Fruit fly (Drosophila melanogaster) whole organism, embryonic: Measurements from ENCODE around the gene kraken.
"Not testable (repeated sequence)": the region's sequence is repeated elsewhere in the genome, so short reads cannot be mapped to it uniquely, and the experiment has no call there.

Experiments used
- Atf3 ChIP-seq: fragments of 200-800 bp; sonication (Bioruptor generic); optimal IDR thresholded peaks from 3 replicates; lab custom pipeline; 2016; ENCODE audit warnings: missing biosample characterization, missing genetic modification characterization
- Blimp-1 ChIP-seq: fragments of 200-800 bp; sonication (Bioruptor generic); optimal IDR thresholded peaks from 3 replicates; lab custom pipeline; 2018; ENCODE audit warnings: missing biosample characterization, missing genetic modification characterization, mild to moderate bottlenecking, moderate library complexity, missing genetic modification reagents
- CG1024 ChIP-seq: fragments of 200-800 bp; sonication (Bioruptor generic); IDR thresholded peaks from 2 replicates; pipeline ENCODE4 v1.3.6; 2022; ENCODE audit warnings: missing biosample characterization, missing genetic modification characterization
- CG10979 ChIP-seq: fragments of 200-800 bp; sonication (Bioruptor generic); optimal IDR thresholded peaks from 2 replicates; lab custom pipeline; 2018; ENCODE audit warnings: missing biosample characterization, mild to moderate bottlenecking, missing genetic modification characterization, moderate library complexity
- CG13624 ChIP-seq: fragments of 200-800 bp; sonication (Bioruptor generic); optimal IDR thresholded peaks from 2 replicates; lab custom pipeline; 2016; ENCODE audit warnings: missing biosample characterization, missing genetic modification characterization
- CG17359 ChIP-seq: fragments of 200-800 bp; sonication (Bioruptor generic); optimal IDR thresholded peaks from 3 replicates; lab custom pipeline; 2018; ENCODE audit warnings: missing biosample characterization, mild to moderate bottlenecking, missing genetic modification characterization, moderate library complexity
- CG17361 ChIP-seq: fragments of 200-800 bp; sonication (Bioruptor generic); IDR thresholded peaks from 3 replicates; pipeline ENCODE4 v1.3.6; 2022; ENCODE audit warnings: missing biosample characterization, missing genetic modification characterization
- CG34422 ChIP-seq: fragments of 200-800 bp; sonication (Bioruptor generic); IDR thresholded peaks from 3 replicates; pipeline ENCODE4 v1.3.6; 2022; ENCODE audit warnings: missing biosample characterization, missing genetic modification characterization
- CG4730 ChIP-seq: fragments of 200-800 bp; sonication (Bioruptor generic); IDR thresholded peaks from 2 replicates; pipeline ENCODE4 v1.3.6; 2022; ENCODE audit warnings: missing biosample characterization, missing genetic modification characterization
- CG5953 ChIP-seq: fragments of 200-800 bp; sonication (Bioruptor generic); IDR thresholded peaks from 2 replicates; pipeline ENCODE4 v1.3.6; 2022; ENCODE audit warnings: missing biosample characterization, missing genetic modification characterization
- CG6254 ChIP-seq: fragments of 200-800 bp; sonication (Bioruptor generic); optimal IDR thresholded peaks from 3 replicates; lab custom pipeline; 2017; ENCODE audit warnings: mild to moderate bottlenecking, missing biosample characterization, missing genetic modification reagents, missing genetic modification characterization
- CG6791 ChIP-seq: fragments of 200-800 bp; sonication (Bioruptor generic); IDR thresholded peaks from 3 replicates; pipeline ENCODE4 v1.3.6; 2022; ENCODE audit warnings: missing biosample characterization, missing genetic modification characterization; ENCODE audit not compliant: partially characterized antibody
- CG7786 ChIP-seq: fragments of 200-800 bp; sonication (Bioruptor generic); optimal IDR thresholded peaks from 2 replicates; lab custom pipeline; 2016; ENCODE audit warnings: missing biosample characterization, missing genetic modification characterization
- CG8944 ChIP-seq: fragments of 200-800 bp; sonication (Bioruptor generic); optimal IDR thresholded peaks from 3 replicates; lab custom pipeline; 2016; ENCODE audit warnings: missing biosample characterization, missing genetic modification characterization
- Camta ChIP-seq: fragments of 200-800 bp; sonication (Bioruptor generic); optimal IDR thresholded peaks from 2 replicates; lab custom pipeline; 2016; ENCODE audit warnings: missing biosample characterization, missing genetic modification characterization
- D ChIP-seq, 2 experiments: fragments of 200-800 bp in 1 of 2; fragments of >200 bp in 1 of 2; sonication (Bioruptor generic) in 1 of 2; optimal IDR thresholded peaks; 2 replicates in 1 of 2; 3 replicates in 1 of 2; lab custom pipeline; 2017; ENCODE audit warnings: mild to moderate bottlenecking in 1 of 2, missing biosample characterization in 1 of 2, missing genetic modification characterization in 1 of 2, missing genetic modification reagents in 1 of 2
- E2f1 ChIP-seq: fragments of 200-800 bp; sonication (Bioruptor generic); IDR thresholded peaks from 2 replicates; pipeline ENCODE4 v1.3.6; 2022; ENCODE audit warnings: missing biosample characterization, missing genetic modification characterization
- Gug ChIP-seq: fragments of 200-800 bp; sonication (Bioruptor generic); IDR thresholded peaks from 4 replicates; pipeline ENCODE4 v1.3.6; 2022; ENCODE audit warnings: missing biosample characterization, missing genetic modification characterization
- HLH3B ChIP-seq: fragments of 200-800 bp; sonication (Bioruptor generic); IDR thresholded peaks from 2 replicates; pipeline ENCODE4 v1.3.6; 2022; ENCODE audit warnings: missing biosample characterization, missing genetic modification characterization
- HLH54F ChIP-seq: fragments of 200-800 bp; sonication (Bioruptor generic); optimal IDR thresholded peaks from 3 replicates; lab custom pipeline; 2016; ENCODE audit warnings: missing biosample characterization, missing genetic modification characterization
- MTF-1 ChIP-seq: fragments of 200-800 bp; sonication (Bioruptor generic); optimal IDR thresholded peaks from 2 replicates; lab custom pipeline; 2018; ENCODE audit warnings: missing biosample characterization, mild to moderate bottlenecking, missing genetic modification characterization, borderline replicate concordance
- NC2α ChIP-seq: fragments of 200-800 bp; sonication (Bioruptor generic); optimal IDR thresholded peaks from 2 replicates; lab custom pipeline; 2016; ENCODE audit warnings: missing biosample characterization, missing genetic modification characterization
- NC2β ChIP-seq: fragments of 200-800 bp; sonication (Bioruptor generic); optimal IDR thresholded peaks from 2 replicates; lab custom pipeline; 2016; ENCODE audit warnings: missing biosample characterization, missing genetic modification characterization
- Neu2 ChIP-seq: fragments of 200-800 bp; sonication (Bioruptor generic); optimal IDR thresholded peaks from 3 replicates; lab custom pipeline; 2016; ENCODE audit warnings: missing biosample characterization, missing genetic modification characterization, borderline replicate concordance
- Opbp ChIP-seq: fragments of 200-800 bp; sonication (Bioruptor generic); IDR thresholded peaks from 3 replicates; pipeline ENCODE4 v1.3.6; 2022; ENCODE audit warnings: missing biosample characterization, missing genetic modification characterization; ENCODE audit not compliant: partially characterized antibody
- Scr ChIP-seq: fragments of 200-800 bp; sonication (Bioruptor generic); IDR thresholded peaks from 2 replicates; pipeline ENCODE4 v1.3.6; 2022; ENCODE audit warnings: missing biosample characterization, missing genetic modification characterization; ENCODE audit not compliant: partially characterized antibody
- Stat92E ChIP-seq, 3 experiments: fragments of >200 bp in 2 of 3; fragments of 200-800 bp in 1 of 3; sonication (Bioruptor generic) in 1 of 3; optimal IDR thresholded peaks; 2 replicates each; lab custom pipeline; 2017 to 2019; ENCODE audit warnings: missing biosample characterization in 3 of 3, missing genetic modification characterization in 3 of 3, mild to moderate bottlenecking in 1 of 3, moderate library complexity in 1 of 3
- ase ChIP-seq: fragments of 200-800 bp; sonication (Bioruptor generic); IDR thresholded peaks from 3 replicates; pipeline ENCODE4 v1.3.6; 2022; ENCODE audit warnings: missing biosample characterization, missing genetic modification characterization
- bab2 ChIP-seq: fragments of 200-800 bp; sonication (Bioruptor generic); optimal IDR thresholded peaks from 2 replicates; lab custom pipeline; 2016; ENCODE audit warnings: missing biosample characterization, missing genetic modification characterization
- btn ChIP-seq: fragments of 200-800 bp; sonication (Bioruptor generic); optimal IDR thresholded peaks from 2 replicates; lab custom pipeline; 2016; ENCODE audit warnings: missing biosample characterization, missing genetic modification characterization
- ci ChIP-seq: fragments of 200-800 bp; sonication (Bioruptor generic); IDR thresholded peaks from 3 replicates; pipeline ENCODE4 v1.3.6; 2022; ENCODE audit warnings: missing biosample characterization, missing genetic modification characterization
- dmrt99B ChIP-seq: fragments of 200-800 bp; sonication (Bioruptor generic); optimal IDR thresholded peaks from 2 replicates; lab custom pipeline; 2018; ENCODE audit warnings: missing biosample characterization, mild to moderate bottlenecking, missing genetic modification characterization, moderate library complexity
- dysf ChIP-seq: fragments of 200-800 bp; sonication (Bioruptor generic); IDR thresholded peaks from 3 replicates; pipeline ENCODE4 v1.3.6; 2022; ENCODE audit warnings: missing biosample characterization, missing genetic modification characterization
- gce ChIP-seq: fragments of 200-800 bp; sonication (Bioruptor generic); IDR thresholded peaks from 3 replicates; pipeline ENCODE4 v1.3.6; 2022; ENCODE audit warnings: missing biosample characterization, missing genetic modification characterization
- grau ChIP-seq: fragments of 200-800 bp; optimal IDR thresholded peaks from 3 replicates; lab custom pipeline; 2019; ENCODE audit warnings: missing biosample characterization, mild to moderate bottlenecking, missing genetic modification characterization, moderate library complexity
- kni ChIP-seq: fragments of 200-800 bp; sonication (Bioruptor generic); optimal IDR thresholded peaks from 3 replicates; lab custom pipeline; 2017; ENCODE audit warnings: mild to moderate bottlenecking, missing biosample characterization, missing genetic modification reagents, missing genetic modification characterization
- lov ChIP-seq, 2 experiments: fragments of 200-800 bp in 1 of 2; fragments of >200 bp in 1 of 2; sonication (Bioruptor generic) in 1 of 2; IDR thresholded peaks in 1 of 2; optimal IDR thresholded peaks in 1 of 2; 2 replicates in 1 of 2; 3 replicates in 1 of 2; pipeline versions ENCODE4 v1.3.6 to Lab custom; 2017 to 2022; ENCODE audit warnings: missing biosample characterization in 1 of 2, missing genetic modification characterization in 1 of 2
- mld ChIP-seq: fragments of 200-800 bp; sonication (Bioruptor generic); IDR thresholded peaks from 3 replicates; pipeline ENCODE4 v1.3.6; 2022; ENCODE audit warnings: missing biosample characterization, missing genetic modification characterization; ENCODE audit not compliant: partially characterized antibody
- oc ChIP-seq: fragments of 200-800 bp; sonication (Bioruptor generic); optimal IDR thresholded peaks from 2 replicates; lab custom pipeline; 2018; ENCODE audit warnings: missing biosample characterization, mild to moderate bottlenecking, missing genetic modification characterization, moderate library complexity
- onecut ChIP-seq: fragments of 200-800 bp; sonication (Bioruptor generic); IDR thresholded peaks from 2 replicates; pipeline ENCODE4 v1.3.6; 2022; ENCODE audit warnings: missing biosample characterization, missing genetic modification characterization
- prd ChIP-seq, 3 experiments: fragments of >200 bp in 2 of 3; fragments of 200-800 bp in 1 of 3; sonication (Bioruptor generic) in 1 of 3; optimal IDR thresholded peaks in 2 of 3; IDR thresholded peaks in 1 of 3; 2 replicates in 2 of 3; 3 replicates in 1 of 3; pipeline versions ENCODE4 v1.3.6 to Lab custom; 2017 to 2022; ENCODE audit warnings: missing biosample characterization in 1 of 3, missing genetic modification characterization in 1 of 3
- sisA ChIP-seq: fragments of 200-800 bp; sonication (Bioruptor generic); IDR thresholded peaks from 2 replicates; pipeline ENCODE4 v1.3.6; 2022; ENCODE audit warnings: missing biosample characterization, missing genetic modification characterization
- sob ChIP-seq: fragments of 200-800 bp; sonication (Bioruptor generic); IDR thresholded peaks from 2 replicates; pipeline ENCODE4 v1.3.6; 2022; ENCODE audit warnings: missing biosample characterization, missing genetic modification characterization
- tin ChIP-seq: fragments of 200-800 bp; sonication (Bioruptor generic); optimal IDR thresholded peaks from 3 replicates; lab custom pipeline; 2016; ENCODE audit warnings: missing biosample characterization, missing genetic modification characterization
- twi ChIP-seq: fragments of 200-800 bp; optimal IDR thresholded peaks from 2 replicates; lab custom pipeline; 2019; ENCODE audit warnings: missing biosample characterization, mild to moderate bottlenecking, missing genetic modification characterization, moderate library complexity
- zfh1 ChIP-seq: fragments of 200-800 bp; sonication (Bioruptor generic); IDR thresholded peaks from 3 replicates; pipeline ENCODE4 v1.3.6; 2022; ENCODE audit warnings: missing biosample characterization, missing genetic modification characterization

kraken gene

dm6 chr2L:901363-901762 is 48.8 kb downstream of the kraken start (continued):
- TF ChIP-seq mld: 0 out of 3 replicates have a peak, but pooled peaks have one; percentile 27
- peak; percentile 36 for TF ChIP-seq dmrt99B (tag; lab: Kevin White, UChicago)
- peak; percentile 46; the same call in 1 of the 3 replicates for TF ChIP-seq gce (GFP tag; lab: Robert Waterston, UW)
- TF ChIP-seq bab2 (GFP tag; lab: Kevin White, UChicago): peak; percentile 30
- peak; percentile 34 for TF ChIP-seq twi (tag; lab: Kevin White, UChicago)
- peak; percentile 18 for TF ChIP-seq CG6254 (GFP tag; lab: Kevin White, UChicago)
- TF ChIP-seq btn: peak; percentile 54
- TF ChIP-seq Camta (GFP tag; lab: Kevin White, UChicago): peak; percentile 41
- TF ChIP-seq tin (GFP tag; lab: Kevin White, UChicago): peak; percentile 7
- peak; percentile 50 for TF ChIP-seq CG10979 (tag; lab: Kevin White, UChicago)
- peak; percentile 34; the same call in 1 of the 2 replicates for TF ChIP-seq E2f1
- TF ChIP-seq NC2α (GFP tag; lab: Kevin White, UChicago): peak; percentile 24
- TF ChIP-seq CG34422: peak; percentile 49; the same call in 1 of the 3 replicates
- TF ChIP-seq Neu2 (GFP tag; lab: Kevin White, UChicago): peak; percentile 37
- TF ChIP-seq onecut (GFP tag; lab: Robert Waterston, UW): peak; percentile 30; the same call in 1 of the 2 replicates
- peak; percentile 33 for TF ChIP-seq kni (GFP tag; lab: Kevin White, UChicago)
- 0 out of 2 replicates have a peak, but pooled peaks have one; percentile 28 for TF ChIP-seq CG4730 (GFP tag; lab: Robert Waterston, UW)
- peak; percentile 48 for TF ChIP-seq CG8944
- TF ChIP-seq prd, lov, D (optimal IDR thresholded peaks at IDR 0.05; lab: Kevin White, UChicago): not testable (repeated sequence)
- peak; percentile 63 for TF ChIP-seq prd (GFP tag; IDR thresholded peaks at IDR 0.05; lab: Robert Waterston, UW)
- TF ChIP-seq Atf3 (GFP tag; lab: Kevin White, UChicago): peak; percentile 39
- TF ChIP-seq Stat92E (GFP tag; optimal IDR thresholded peaks at IDR 0.05; lab: Kevin White, UChicago): peak in 1 of 3 experiments; percentile 90
- peak; percentile 57; the same call in 1 of the 3 replicates for TF ChIP-seq Opbp
- peak; percentile 18; the same call in 1 of the 3 replicates for TF ChIP-seq lov (GFP tag; IDR thresholded peaks at IDR 0.05; lab: Robert Waterston, UW)
- TF ChIP-seq CG17359 (tag; lab: Kevin White, UChicago): peak; percentile 53
- peak; percentile 36; the same call in 2 of the 3 replicates for TF ChIP-seq CG17361 (GFP tag; lab: Robert Waterston, UW)
- TF ChIP-seq Blimp-1: peak; percentile 23
- TF ChIP-seq HLH54F (GFP tag; lab: Kevin White, UChicago): peak; percentile 3
- peak; percentile 17 for TF ChIP-seq grau (tag; lab: Kevin White, UChicago)
- TF ChIP-seq oc (tag; lab: Kevin White, UChicago): peak; percentile 27
- TF ChIP-seq Gug (GFP tag; lab: Robert Waterston, UW): 0 out of 4 replicates have a peak, but pooled peaks have one; percentile 13
- 0 out of 3 replicates have a peak, but pooled peaks have one; percentile 25 for TF ChIP-seq ase
- peak; percentile 10 for TF ChIP-seq CG13624
- peak; percentile 75 for TF ChIP-seq zfh1 (GFP tag; lab: Robert Waterston, UW)
- peak; percentile 55; the same call in 1 of the 2 replicates for TF ChIP-seq sob (GFP tag; lab: Robert Waterston, UW)
- TF ChIP-seq HLH3B (GFP tag; lab: Robert Waterston, UW): 0 out of 2 replicates have a peak, but pooled peaks have one; percentile 24
- 0 out of 2 replicates have a peak, but pooled peaks have one; percentile 27 for TF ChIP-seq sisA (GFP tag; lab: Robert Waterston, UW)
- 0 out of 3 replicates have a peak, but pooled peaks have one; percentile 10 for TF ChIP-seq dysf
- TF ChIP-seq CG6791: peak; percentile 50; the same call in 1 of the 3 replicates
- 0 out of 2 replicates have a peak, but pooled peaks have one; percentile 27 for TF ChIP-seq Scr (GFP tag; lab: Robert Waterston, UW)
- peak; percentile 31 for TF ChIP-seq CG7786 (GFP tag; lab: Kevin White, UChicago)
- TF ChIP-seq ci (GFP tag; lab: Robert Waterston, UW): peak; percentile 63
- TF ChIP-seq MTF-1: peak; percentile 1
- TF ChIP-seq CG1024 (GFP tag; lab: Robert Waterston, UW): peak; percentile 60
- 0 out of 2 replicates have a peak, but pooled peaks have one; percentile 30 for TF ChIP-seq CG5953 (GFP tag; lab: Robert Waterston, UW)
- TF ChIP-seq NC2β: peak; percentile 70
- TF ChIP-seq D (GFP tag; optimal IDR thresholded peaks at IDR 0.05; lab: Kevin White, UChicago): peak; percentile 18
